Worm (Caenorhabditis elegans) whole organism, late embryonic: ENCODE data around the gene M03F8.6.

Source experiments
- C38D4.7 ChIP-seq: fragments of 200-800 bp; sonication (Bioruptor generic); optimal IDR thresholded peaks from 2 replicates; lab custom pipeline; 2018; ENCODE audit warnings: mild to moderate bottlenecking, missing genetic modification characterization, moderate library complexity, missing compliant biosample characterization
- ahr-1 ChIP-seq: sonication (generic microtip); optimal IDR thresholded peaks from 2 replicates; lab custom pipeline; 2016; ENCODE audit warnings: missing genetic modification characterization, missing compliant biosample characterization
- ama-1 ChIP-seq: fragments of 150-350 bp; optimal IDR thresholded peaks from 2 replicates; lab custom pipeline; 2014
- ceh-48 ChIP-seq: sonication (generic microtip); optimal IDR thresholded peaks from 2 replicates; lab custom pipeline; 2016; ENCODE audit warnings: missing genetic modification characterization, inconsistent platforms, missing compliant biosample characterization
- dmd-4 ChIP-seq: sonication (generic microtip); optimal IDR thresholded peaks from 2 replicates; lab custom pipeline; 2016; ENCODE audit warnings: borderline replicate concordance, missing genetic modification characterization, missing compliant biosample characterization
- fkh-10 ChIP-seq: fragments of 150-350 bp; optimal IDR thresholded peaks from 2 replicates; lab custom pipeline; 2014; ENCODE audit warnings: missing biosample characterization, missing genetic modification reagents, missing genetic modification characterization
- nhr-11 ChIP-seq: fragments of 150-350 bp; optimal IDR thresholded peaks from 2 replicates; lab custom pipeline; 2014; ENCODE audit warnings: missing biosample characterization, missing genetic modification characterization
- pax-1 ChIP-seq: fragments of 150-350 bp; optimal IDR thresholded peaks from 2 replicates; lab custom pipeline; 2014; ENCODE audit warnings: missing biosample characterization, missing genetic modification characterization
- pha-4 ChIP-seq: fragments of 150-350 bp; optimal IDR thresholded peaks from 2 replicates; lab custom pipeline; 2018; ENCODE audit warnings: missing biosample characterization, missing genetic modification reagents, missing genetic modification characterization
- pros-1 ChIP-seq: fragments of 150-350 bp; optimal IDR thresholded peaks from 2 replicates; lab custom pipeline; 2014; ENCODE audit warnings: missing biosample characterization, missing genetic modification reagents, missing genetic modification characterization
- unc-55 ChIP-seq: sonication (generic microtip); optimal IDR thresholded peaks from 2 replicates; lab custom pipeline; 2017; ENCODE audit warnings: missing biosample characterization, missing genetic modification reagents, missing genetic modification characterization
- ztf-16 ChIP-seq: sonication (generic microtip); optimal IDR thresholded peaks from 2 replicates; lab custom pipeline; 2017; ENCODE audit warnings: missing genetic modification characterization, missing compliant biosample characterization

DNA sequence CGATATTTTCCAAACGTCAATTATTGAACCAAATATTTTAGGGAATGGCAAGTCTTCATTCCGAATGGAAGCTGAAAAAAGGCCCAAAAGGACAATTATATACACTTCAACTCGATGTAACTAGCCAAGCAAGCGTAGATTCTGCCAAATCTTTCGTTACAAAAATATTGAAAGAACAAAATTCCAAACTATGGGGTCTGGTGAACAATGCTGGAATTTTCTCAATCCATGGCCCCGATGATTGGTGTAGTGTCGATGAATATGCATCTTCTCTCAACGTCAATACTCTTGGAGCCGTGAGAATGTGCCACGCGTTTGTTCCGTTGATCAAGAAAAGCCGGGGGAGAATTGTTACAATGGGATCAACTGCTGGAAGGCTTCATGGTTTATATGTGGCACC lies 29.6 kb upstream of the M03F8.6 start:
- TF ChIP-seq fkh-10 (GFP tag; lab: Kevin White, UChicago), result no peak
- TF ChIP-seq dmd-4 (tag; lab: Kevin White, UChicago), result no peak
- TF ChIP-seq unc-55 (GFP tag; lab: Kevin White, UChicago), result no peak
- no peak for TF ChIP-seq pha-4 (tag; lab: Kevin White, UChicago)
- TF ChIP-seq ceh-48, result no peak
- no peak for TF ChIP-seq nhr-11 (tag; lab: Kevin White, UChicago)
- no peak for TF ChIP-seq ama-1 (lab: Kevin White, UChicago)
- TF ChIP-seq pros-1 (tag; lab: Kevin White, UChicago), result no peak
- no peak for TF ChIP-seq ztf-16 (tag; lab: Kevin White, UChicago)
- TF ChIP-seq ahr-1 (tag; lab: Kevin White, UChicago), result no peak
- TF ChIP-seq pax-1 (tag; lab: Kevin White, UChicago), result no peak
- no peak for TF ChIP-seq C38D4.7 (GFP tag; lab: Kevin White, UChicago)
